Worm (Caenorhabditis elegans) whole organism, early embryonic: ENCODE data around the gene apt-9.

ENCODE experiments used
- B0310.2 ChIP-seq: sonication (generic microtip); optimal IDR thresholded peaks from 2 replicates; lab custom pipeline; 2016; ENCODE audit warnings: mild to moderate bottlenecking, missing genetic modification characterization, missing compliant biosample characterization
- F13C5.2 ChIP-seq: sonication (generic microtip); optimal IDR thresholded peaks from 2 replicates; lab custom pipeline; 2017; ENCODE audit warnings: mild to moderate bottlenecking, missing genetic modification characterization, inconsistent platforms, missing compliant biosample characterization
- aly-1 ChIP-seq: sonication (generic microtip); optimal IDR thresholded peaks from 2 replicates; lab custom pipeline; 2016; ENCODE audit warnings: missing genetic modification characterization, missing compliant biosample characterization
- ama-1 ChIP-seq: fragments of 150-350 bp; optimal IDR thresholded peaks from 2 replicates; lab custom pipeline; 2014
- ceh-13 ChIP-seq: fragments of 200-800 bp; sonication (Bioruptor generic); optimal IDR thresholded peaks from 2 replicates; lab custom pipeline; 2018; ENCODE audit warnings: mild to moderate bottlenecking, missing genetic modification characterization, missing compliant biosample characterization
- ceh-36 ChIP-seq: sonication (generic microtip); optimal IDR thresholded peaks from 2 replicates; lab custom pipeline; 2016; ENCODE audit warnings: missing genetic modification characterization, inconsistent platforms, missing compliant biosample characterization
- ets-7 ChIP-seq: sonication (generic microtip); optimal IDR thresholded peaks from 2 replicates; lab custom pipeline; 2016; ENCODE audit warnings: missing genotype, missing genetic modification characterization, missing compliant biosample characterization
- flt-1 ChIP-seq: fragments of 200-800 bp; sonication (Bioruptor generic); IDR thresholded peaks from 2 replicates; pipeline ENCODE4 v1.3.6; 2022; ENCODE audit warnings: missing genetic modification characterization, missing compliant biosample characterization
- hmbx-1 ChIP-seq: sonication (generic microtip); optimal IDR thresholded peaks from 2 replicates; lab custom pipeline; 2016; ENCODE audit warnings: mild to moderate bottlenecking, missing genetic modification characterization, missing compliant biosample characterization
- hmg-4 ChIP-seq: fragments of 200-800 bp; sonication (Bioruptor generic); optimal IDR thresholded peaks from 2 replicates; lab custom pipeline; 2018; ENCODE audit warnings: mild to moderate bottlenecking, missing genetic modification characterization, missing compliant biosample characterization
- hnd-1 ChIP-seq: sonication (generic microtip); optimal IDR thresholded peaks from 2 replicates; lab custom pipeline; 2016; ENCODE audit warnings: missing genetic modification characterization, missing compliant biosample characterization
- pes-1 ChIP-seq: fragments of 200-800 bp; sonication (Bioruptor generic); IDR thresholded peaks from 2 replicates; pipeline ENCODE4 v1.3.6; 2022; ENCODE audit warnings: missing genetic modification reagents, missing genetic modification characterization, missing compliant biosample characterization
- scrt-1 ChIP-seq: fragments of 200-800 bp; sonication (Bioruptor generic); IDR thresholded peaks from 2 replicates; pipeline ENCODE4 v1.3.6; 2022; ENCODE audit warnings: missing genetic modification characterization, missing compliant biosample characterization
- sea-1 ChIP-seq: fragments of 200-800 bp; sonication (Bioruptor generic); conservative IDR thresholded peaks from 2 replicates; pipeline ENCODE4 v1.3.6; 2022; ENCODE audit warnings: missing genetic modification characterization, missing compliant biosample characterization
- tbx-11 ChIP-seq: fragments of 200-800 bp; sonication (Bioruptor generic); IDR thresholded peaks from 2 replicates; pipeline ENCODE4 v1.3.6; 2022; ENCODE audit warnings: missing genetic modification characterization, missing compliant biosample characterization
- tbx-37 ChIP-seq: fragments of 200-800 bp; sonication (Bioruptor generic); conservative IDR thresholded peaks from 2 replicates; pipeline ENCODE4 v1.3.6; 2022; ENCODE audit warnings: missing genetic modification reagents, missing genetic modification characterization, missing compliant biosample characterization
- tra-4 ChIP-seq: sonication (generic microtip); optimal IDR thresholded peaks from 2 replicates; lab custom pipeline; 2017; ENCODE audit warnings: missing genetic modification characterization, missing compliant biosample characterization

The apt-9 gene

DNA sequence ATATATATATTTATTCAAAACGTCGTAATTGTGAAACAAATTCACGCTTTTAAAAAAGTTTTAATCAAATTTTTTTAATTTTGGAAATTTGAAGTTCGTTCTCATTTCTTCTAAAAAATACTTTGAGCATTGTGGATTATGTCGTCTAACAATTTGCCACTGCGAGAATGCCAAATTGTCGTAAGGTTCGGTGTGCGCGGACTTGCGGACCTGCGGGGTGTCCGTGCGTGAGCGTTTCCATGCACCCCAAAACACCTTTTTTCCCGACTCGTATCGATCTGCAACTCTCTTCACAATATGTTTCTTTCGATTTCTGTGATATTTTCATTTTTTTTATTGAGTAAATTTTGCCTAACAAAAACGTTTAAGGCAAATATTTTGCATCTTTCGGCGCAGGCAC lies 4.4 kb downstream of the apt-9 start:
- no peak for TF ChIP-seq ceh-36
- peak; percentile 29 for TF ChIP-seq hmg-4
- TF ChIP-seq ama-1 (lab: Kevin White, UChicago): no peak
- no peak for TF ChIP-seq tbx-11
- no peak for TF ChIP-seq B0310.2 (tag; lab: Kevin White, UChicago)

DNA sequence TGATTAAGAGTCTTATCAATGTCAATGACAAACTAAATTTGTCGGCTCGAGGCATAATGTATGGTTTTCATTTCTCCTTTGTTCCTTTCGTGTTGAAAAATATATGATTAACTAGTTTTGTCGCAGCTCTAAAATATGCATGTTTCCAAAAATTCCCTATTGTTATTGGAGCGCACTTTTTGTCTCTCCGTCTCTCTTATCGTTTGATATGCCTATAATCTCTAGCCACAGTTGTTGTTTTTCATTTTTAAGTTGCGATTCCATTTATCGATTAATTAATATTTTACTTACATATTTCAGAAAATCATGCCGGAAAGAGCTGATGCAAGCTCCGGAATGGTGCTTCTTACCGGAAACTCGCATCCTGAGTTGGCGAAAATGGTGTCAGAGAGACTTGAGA lies 5.0 kb downstream of the apt-9 start, which contains the start of gene W04G3.5:
TSS of gene W04G3.5 (plus strand) at position 301 of the 400 bp plus-strand sequence.
- TF ChIP-seq sea-1 (no peak), B0310.2 (tag; lab: Kevin White, UChicago) (no peak), F13C5.2 (tag; lab: Kevin White, UChicago) (no peak), ceh-13 (GFP tag; lab: Kevin White, UChicago) (no peak), ama-1 (lab: Kevin White, UChicago) (no peak), tra-4 (tag; lab: Kevin White, UChicago) (no peak), tbx-11 (no peak), ets-7 (tag; lab: Kevin White, UChicago) (no peak), hmg-4 (no peak), hmbx-1 (tag; lab: Kevin White, UChicago) (no peak), ceh-36 (no peak), flt-1 (GFP tag; lab: Robert Waterston, UW) (no peak), hnd-1 (no peak), pes-1 (no peak), aly-1 (tag; lab: Kevin White, UChicago) (no peak), tbx-37 (GFP tag; lab: Robert Waterston, UW) (no peak), scrt-1 (no peak)

DNA sequence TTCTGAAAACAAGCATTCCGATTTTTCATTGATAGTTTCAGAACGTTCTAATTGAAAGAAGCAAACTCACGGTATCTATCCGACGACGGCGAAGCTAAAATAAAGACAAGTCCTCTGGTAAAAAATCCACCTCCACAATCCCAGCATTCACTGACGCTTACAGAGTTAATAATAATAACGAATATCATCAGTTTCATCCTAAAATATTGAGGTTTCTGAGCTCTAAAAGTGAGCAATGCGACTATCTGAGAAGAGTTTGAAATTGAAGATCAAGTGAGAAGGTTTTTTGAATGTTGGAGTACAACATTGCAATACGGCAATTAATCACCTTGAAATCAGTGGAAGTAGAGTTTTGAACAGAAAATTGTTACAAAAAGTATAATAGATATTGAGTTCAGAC lies 8.2 kb downstream of the apt-9 start, which contains the start of gene W04G3.12:
TSS of gene W04G3.12 (minus strand) at position 311 of the 400 bp plus-strand sequence.
- TF ChIP-seq ceh-13 (GFP tag; lab: Kevin White, UChicago) (no peak), sea-1 (no peak), B0310.2 (tag; lab: Kevin White, UChicago) (no peak), ets-7 (tag; lab: Kevin White, UChicago) (no peak), aly-1 (tag; lab: Kevin White, UChicago) (no peak), ceh-36 (no peak), pes-1 (no peak), tra-4 (tag; lab: Kevin White, UChicago) (no peak), ama-1 (lab: Kevin White, UChicago) (no peak), F13C5.2 (tag; lab: Kevin White, UChicago) (no peak), flt-1 (GFP tag; lab: Robert Waterston, UW) (no peak), hnd-1 (no peak), scrt-1 (no peak), tbx-37 (GFP tag; lab: Robert Waterston, UW) (no peak), hmbx-1 (tag; lab: Kevin White, UChicago) (no peak), tbx-11 (no peak), hmg-4 (no peak)

DNA sequence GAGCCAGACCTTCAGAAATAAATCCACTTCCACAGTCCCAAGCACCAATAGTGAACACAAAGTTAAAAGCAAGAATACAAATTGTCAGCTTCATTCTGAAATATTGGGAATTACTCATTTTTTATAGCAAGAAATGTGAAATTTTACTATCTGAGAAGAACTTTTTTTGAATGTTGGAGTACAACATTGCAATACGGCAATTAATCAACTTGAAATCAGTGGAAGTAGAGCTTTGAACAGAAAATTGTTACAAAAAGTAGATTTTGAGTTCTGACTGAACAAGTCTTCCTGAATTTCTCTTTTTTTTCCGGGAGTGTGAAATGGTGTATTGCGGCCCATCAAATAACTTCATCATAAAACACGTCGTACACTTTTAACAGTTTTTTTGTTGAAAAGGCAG lies 9.8 kb downstream of the apt-9 start, which contains the start of gene W04G3.10:
TSS of gene W04G3.10 (minus strand) at position 101 of the 400 bp plus-strand sequence.
- TF ChIP-seq tbx-11 (no peak), ceh-36 (no peak)

DNA sequence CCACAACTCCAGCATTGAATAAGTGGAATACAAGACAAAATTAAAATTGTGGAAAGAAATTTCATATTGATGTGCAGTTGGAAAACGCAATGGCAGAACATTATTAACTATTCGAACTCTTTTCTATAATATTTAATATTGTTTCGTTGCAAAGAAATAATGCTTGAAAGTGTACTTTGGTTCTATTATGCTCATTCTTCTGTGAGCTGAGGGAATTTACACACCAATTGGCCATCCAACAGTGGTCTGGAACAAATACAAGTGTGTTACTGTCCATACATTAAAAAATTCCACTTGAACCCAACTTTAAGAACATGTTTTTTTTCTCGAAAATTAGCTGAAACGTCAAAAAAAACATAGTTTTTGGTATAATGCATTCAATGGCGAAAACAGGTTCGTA lies 11.3 kb downstream of the apt-9 start, which contains the start of gene W04G3.13:
TSS of gene W04G3.13 (minus strand) at position 101 of the 400 bp plus-strand sequence.
- TF ChIP-seq flt-1 (GFP tag; lab: Robert Waterston, UW) (no peak), F13C5.2 (tag; lab: Kevin White, UChicago) (no peak), tbx-37 (GFP tag; lab: Robert Waterston, UW) (no peak), ceh-36 (no peak), ceh-13 (GFP tag; lab: Kevin White, UChicago) (no peak), sea-1 (no peak), tbx-11 (no peak), hmbx-1 (tag; lab: Kevin White, UChicago) (no peak), tra-4 (tag; lab: Kevin White, UChicago) (no peak), ama-1 (lab: Kevin White, UChicago) (no peak), scrt-1 (no peak), hnd-1 (no peak), aly-1 (tag; lab: Kevin White, UChicago) (no peak), B0310.2 (tag; lab: Kevin White, UChicago) (no peak), pes-1 (no peak), hmg-4 (no peak), ets-7 (tag; lab: Kevin White, UChicago) (no peak)

DNA sequence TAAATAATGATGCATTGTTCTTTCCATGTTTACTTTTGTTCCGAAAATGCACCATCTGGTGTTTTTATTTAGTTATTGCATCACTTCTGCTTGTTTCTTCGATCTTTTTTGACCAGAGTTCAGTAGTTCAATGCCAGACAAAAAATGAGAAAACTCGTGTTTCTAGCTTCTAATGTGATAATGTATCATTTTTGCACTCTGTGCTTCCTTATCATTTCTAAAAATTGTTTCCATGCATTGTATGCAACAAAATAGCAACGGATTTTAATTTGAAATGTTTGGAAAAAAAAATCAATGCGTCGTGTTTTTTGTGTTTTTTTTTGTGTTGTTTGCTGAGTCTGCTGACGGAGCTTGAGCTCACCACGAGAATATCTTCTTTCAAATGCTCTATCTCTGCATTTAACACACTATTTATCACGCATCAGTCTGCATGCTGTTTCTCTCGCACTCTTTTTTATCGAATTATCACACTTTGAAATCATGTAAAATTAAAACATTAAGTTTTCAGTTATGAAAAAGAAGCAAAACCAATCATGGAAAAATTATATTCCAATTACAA lies 11.9 kb downstream of the apt-9 start, which contains the start of gene sulp-7:
TSS of gene sulp-7 (plus strand) at position 509 of the 559 bp plus-strand sequence.
- no peak for TF ChIP-seq B0310.2 (tag; lab: Kevin White, UChicago)
- no peak for TF ChIP-seq flt-1 (GFP tag; lab: Robert Waterston, UW)
- TF ChIP-seq aly-1 (tag; lab: Kevin White, UChicago): no peak
- TF ChIP-seq ceh-13 (GFP tag; lab: Kevin White, UChicago): no peak
- TF ChIP-seq F13C5.2 (tag; lab: Kevin White, UChicago): no peak
- no peak for TF ChIP-seq tra-4 (tag; lab: Kevin White, UChicago)
- no peak for TF ChIP-seq pes-1
- no peak for TF ChIP-seq hmbx-1 (tag; lab: Kevin White, UChicago)
- TF ChIP-seq tbx-37 (GFP tag; lab: Robert Waterston, UW): no peak
- TF ChIP-seq scrt-1: no peak
- no peak for TF ChIP-seq ceh-36
- no peak for TF ChIP-seq hmg-4
- TF ChIP-seq sea-1: no peak
- no peak for TF ChIP-seq ama-1 (lab: Kevin White, UChicago)
- no peak for TF ChIP-seq tbx-11
- TF ChIP-seq ets-7 (tag; lab: Kevin White, UChicago): no peak
- no peak for TF ChIP-seq hnd-1

DNA sequence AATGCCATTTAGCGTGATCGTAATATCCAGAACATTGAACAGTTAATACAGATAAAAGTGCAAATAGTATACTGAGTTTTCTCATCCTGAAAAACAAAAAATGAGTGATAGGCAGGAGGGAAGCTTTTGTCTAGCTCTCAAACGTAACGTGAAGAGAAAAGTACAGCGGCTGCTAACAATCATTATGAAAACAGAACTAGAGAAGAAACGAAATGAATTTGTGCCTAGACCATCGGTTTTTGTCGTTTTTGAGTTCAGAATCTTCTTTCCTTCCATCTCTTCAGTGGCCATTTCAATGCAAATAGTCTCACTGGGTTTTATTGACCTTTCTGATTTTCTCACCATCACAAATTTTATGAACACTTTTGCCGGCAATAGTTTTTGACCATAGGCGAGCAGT lies 16.8 kb downstream of the apt-9 start, which contains the start of gene W04G3.7:
TSS of gene W04G3.7 (minus strand) at position 101 of the 400 bp plus-strand sequence.
- TF ChIP-seq hnd-1 (no peak), ama-1 (lab: Kevin White, UChicago) (no peak), hmbx-1 (tag; lab: Kevin White, UChicago) (no peak), scrt-1 (no peak), hmg-4 (no peak), ceh-36 (no peak), tbx-11 (no peak), B0310.2 (tag; lab: Kevin White, UChicago) (no peak), F13C5.2 (tag; lab: Kevin White, UChicago) (no peak), sea-1 (no peak), ceh-13 (GFP tag; lab: Kevin White, UChicago) (no peak), ets-7 (tag; lab: Kevin White, UChicago) (no peak), tra-4 (tag; lab: Kevin White, UChicago) (no peak), aly-1 (tag; lab: Kevin White, UChicago) (no peak), tbx-37 (GFP tag; lab: Robert Waterston, UW) (no peak), pes-1 (no peak), flt-1 (GFP tag; lab: Robert Waterston, UW) (no peak)
